In the genomic region with DNA sequence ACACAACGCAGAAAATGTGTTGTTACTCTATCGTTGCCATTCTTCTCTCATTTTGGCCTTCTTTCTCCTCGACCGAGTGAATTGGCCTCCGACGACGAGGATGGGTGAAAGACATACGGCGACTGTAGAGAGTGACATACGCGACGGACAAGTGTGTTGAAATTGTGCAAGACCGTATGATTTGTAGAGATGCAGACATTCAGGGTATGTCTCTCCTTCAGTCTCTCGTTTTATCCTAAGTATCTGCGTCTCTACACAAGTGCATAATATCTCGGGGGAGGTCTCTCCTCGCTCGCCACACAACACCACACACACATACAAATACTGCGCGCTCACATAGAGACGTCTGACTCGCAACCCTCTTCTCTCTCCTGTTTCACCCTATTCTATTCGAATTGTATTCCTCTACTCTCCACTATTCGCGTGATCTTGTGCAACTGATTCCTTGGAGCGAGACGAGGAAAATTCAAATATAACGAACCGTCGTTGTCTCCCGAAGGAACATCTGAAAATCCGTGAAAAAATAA, we compare ENCODE assay signal across 3 worm cellular contexts.
TF ChIP-seq lines count a peak whose summit lies in the region.

A gene (plus strand): TSS at position 311 of the 527 bp plus-strand sequence.

TF ChIP-seq in whole organism, L2 larva, 48 proteins besides CTCF, POLR2A, EP300 and RAD21 (continued from another document):
- TF ChIP-seq nhr-23 (tag; optimal IDR thresholded peaks at IDR 0.05; lab: Kevin White, UChicago) (no peak), crh-2 (tag; optimal IDR thresholded peaks at IDR 0.05; lab: Kevin White, UChicago) (peak; percentile 83), nhr-237 (tag; optimal IDR thresholded peaks at IDR 0.05; lab: Kevin White, UChicago) (no peak), snpc-4 (tag; optimal IDR thresholded peaks at IDR 0.05; lab: Kevin White, UChicago) (peak; percentile 66), lin-11 (tag; optimal IDR thresholded peaks at IDR 0.05; lab: Kevin White, UChicago) (peak; percentile 43), sem-4 (tag; optimal IDR thresholded peaks at IDR 0.05; lab: Kevin White, UChicago) (peak; percentile 65), peb-1 (tag; optimal IDR thresholded peaks at IDR 0.05; lab: Kevin White, UChicago) (no peak), skn-1 (tag; optimal IDR thresholded peaks at IDR 0.05; lab: Kevin White, UChicago) (no peak), Y55F3AM.14 (GFP tag; optimal IDR thresholded peaks at IDR 0.05; lab: Kevin White, UChicago) (peak; percentile 67), aly-2 (tag; optimal IDR thresholded peaks at IDR 0.05; lab: Kevin White, UChicago) (no peak), mab-5 (tag; optimal IDR thresholded peaks at IDR 0.05; lab: Kevin White, UChicago) (peak; percentile 43), nhr-6 (tag; optimal IDR thresholded peaks at IDR 0.05; lab: Kevin White, UChicago) (peak; percentile 87), nhr-25 (tag; optimal IDR thresholded peaks at IDR 0.05; lab: Kevin White, UChicago) (peak; percentile 83), nhr-12 (tag; optimal IDR thresholded peaks at IDR 0.05; lab: Kevin White, UChicago) (no peak), gmeb-1 (tag; optimal IDR thresholded peaks at IDR 0.05; lab: Kevin White, UChicago) (peak; percentile 60), elt-3 (tag; optimal IDR thresholded peaks at IDR 0.05; lab: Kevin White, UChicago) (no peak), ztf-11 (tag; optimal IDR thresholded peaks at IDR 0.05; lab: Kevin White, UChicago) (no peak), alr-1 (tag; optimal IDR thresholded peaks at IDR 0.05; lab: Kevin White, UChicago) (peak; percentile 35), ztf-1 (GFP tag; conservative IDR thresholded peaks at IDR 0.05; lab: Robert Waterston, UW) (no peak), nhr-77 (tag; optimal IDR thresholded peaks at IDR 0.05; lab: Kevin White, UChicago) (no peak), C34F6.9 (tag; optimal IDR thresholded peaks at IDR 0.05; lab: Kevin White, UChicago) (peak; percentile 83), lin-13 (GFP tag; optimal IDR thresholded peaks at IDR 0.05; lab: Kevin White, UChicago) (peak; percentile 54), sma-9 (GFP tag; optimal IDR thresholded peaks at IDR 0.05; lab: Kevin White, UChicago) (peak; percentile 92), sma-9 (tag; optimal IDR thresholded peaks at IDR 0.05; lab: Kevin White, UChicago) (no peak), mbf-1 (tag; optimal IDR thresholded peaks at IDR 0.05; lab: Kevin White, UChicago) (no peak), dmd-4 (tag; optimal IDR thresholded peaks at IDR 0.05; lab: Kevin White, UChicago) (peak; percentile 55), elt-1 (tag; optimal IDR thresholded peaks at IDR 0.05; lab: Kevin White, UChicago) (no peak), ZK546.5 (tag; optimal IDR thresholded peaks at IDR 0.05; lab: Kevin White, UChicago) (peak; percentile 5)
TF ChIP-seq in whole organism, L2 larva: peak in this region for 29.

TF ChIP-seq in whole organism, L4 larva, 104 proteins besides CTCF, POLR2A, EP300 and RAD21 (continued from another document and continues in another):
- TF ChIP-seq vab-7 (GFP tag; IDR thresholded peaks at IDR 0.05; lab: Robert Waterston, UW) (no peak), dpl-1 (GFP tag; optimal IDR thresholded peaks at IDR 0.05; lab: Kevin White, UChicago) (peak; percentile 62), arid-1 (GFP tag; conservative IDR thresholded peaks at IDR 0.05; lab: Robert Waterston, UW) (peak; percentile 77), jun-1 (tag; optimal IDR thresholded peaks at IDR 0.05; lab: Kevin White, UChicago) (peak; percentile 60), Y5F2A.4 (GFP tag; optimal IDR thresholded peaks at IDR 0.05; lab: Kevin White, UChicago) (no peak), saeg-2 (GFP tag; IDR thresholded peaks at IDR 0.05; lab: Robert Waterston, UW) (no peak), ztf-7 (tag; optimal IDR thresholded peaks at IDR 0.05; lab: Kevin White, UChicago) (peak; percentile 16), nhr-10 (tag; optimal IDR thresholded peaks at IDR 0.05; lab: Kevin White, UChicago) (peak; percentile 75), R02D3.7 (tag; optimal IDR thresholded peaks at IDR 0.05; lab: Kevin White, UChicago) (no peak), duxl-1 (tag; optimal IDR thresholded peaks at IDR 0.05; lab: Kevin White, UChicago; ENCODE audit: poor library complexity) (no peak), unc-39 (tag; optimal IDR thresholded peaks at IDR 0.05; lab: Kevin White, UChicago) (no peak), tra-1 (GFP tag; IDR thresholded peaks at IDR 0.05; lab: Robert Waterston, UW) (0 out of 2 replicates have a peak, but pooled peaks have one; percentile 58), mdt-29 (GFP tag; IDR thresholded peaks at IDR 0.05; lab: Robert Waterston, UW) (no peak), daf-8 (GFP tag; IDR thresholded peaks at IDR 0.05; lab: Robert Waterston, UW) (no peak), dmd-6 (GFP tag; IDR thresholded peaks at IDR 0.05; lab: Robert Waterston, UW) (peak; percentile 66), ceh-32 (tag; optimal IDR thresholded peaks at IDR 0.05; lab: Kevin White, UChicago; ENCODE audit: poor library complexity) (no peak), lin-38 (GFP tag; IDR thresholded peaks at IDR 0.05; lab: Robert Waterston, UW) (peak; percentile 52), lin-13 (GFP tag; optimal IDR thresholded peaks at IDR 0.05; lab: Kevin White, UChicago) (peak; percentile 56), aha-1 (tag; lab: Kevin White, UChicago) (peak; percentile 91), mdl-1 (tag; optimal IDR thresholded peaks at IDR 0.05; lab: Kevin White, UChicago) (peak; percentile 83 to 87), dmd-8 (GFP tag; IDR thresholded peaks at IDR 0.05; lab: Robert Waterston, UW) (peak; percentile 64; the same call in 1 of the 2 replicates), lin-15B (tag; optimal IDR thresholded peaks at IDR 0.05; lab: Kevin White, UChicago) (no peak), nhr-102 (tag; optimal IDR thresholded peaks at IDR 0.05; lab: Kevin White, UChicago) (peak; percentile 43), zfp-3 (GFP tag; conservative IDR thresholded peaks at IDR 0.05; lab: Robert Waterston, UW) (peak; percentile 70; the same call in 1 of the 2 replicates), Y105C5A.15 (GFP tag; IDR thresholded peaks at IDR 0.05; lab: Robert Waterston, UW) (no peak), snpc-4 (tag; optimal IDR thresholded peaks at IDR 0.05; lab: Kevin White, UChicago) (no peak), fkh-10 (GFP tag; optimal IDR thresholded peaks at IDR 0.05; lab: Kevin White, UChicago) (peak; percentile 16), fos-1 (tag; optimal IDR thresholded peaks at IDR 0.05; lab: Kevin White, UChicago) (no peak), F49E8.2 (tag; optimal IDR thresholded peaks at IDR 0.05; lab: Kevin White, UChicago; ENCODE audit: borderline replicate concordance) (no peak), ceh-82 (tag; optimal IDR thresholded peaks at IDR 0.05; lab: Kevin White, UChicago) (no peak), snpc-1.2 (GFP tag; IDR thresholded peaks at IDR 0.05; lab: Robert Waterston, UW) (no peak), mep-1 (tag; optimal IDR thresholded peaks at IDR 0.05; lab: Kevin White, UChicago) (peak; percentile 84), Y75B8A.6 (GFP tag; IDR thresholded peaks at IDR 0.05; lab: Robert Waterston, UW) (no peak), ztf-11 (tag; optimal IDR thresholded peaks at IDR 0.05; lab: Kevin White, UChicago) (no peak), ceh-28 (tag; optimal IDR thresholded peaks at IDR 0.05; lab: Kevin White, UChicago) (no peak), skn-1 (tag; optimal IDR thresholded peaks at IDR 0.05; lab: Kevin White, UChicago) (no peak), hlh-11 (tag; optimal IDR thresholded peaks at IDR 0.05; lab: Kevin White, UChicago) (peak; percentile 97), zip-2 (tag; optimal IDR thresholded peaks at IDR 0.05; lab: Kevin White, UChicago) (no peak), ama-1 (optimal IDR thresholded peaks at IDR 0.05; lab: Kevin White, UChicago) (peak; percentile 67), unc-130 (GFP tag; optimal IDR thresholded peaks at IDR 0.05; lab: Kevin White, UChicago) (no peak), hmg-1.1 (GFP tag; IDR thresholded peaks at IDR 0.05; lab: Robert Waterston, UW) (peak; percentile 92), rbr-2 (tag; optimal IDR thresholded peaks at IDR 0.05; lab: Kevin White, UChicago) (peak; percentile 92), T20F7.1 (GFP tag; optimal IDR thresholded peaks at IDR 0.05; lab: Kevin White, UChicago) (peak; percentile 59), madf-9 (GFP tag; conservative IDR thresholded peaks at IDR 0.05; lab: Robert Waterston, UW) (0 out of 2 replicates have a peak, but pooled peaks have one; percentile 40), spr-1 (tag; optimal IDR thresholded peaks at IDR 0.05; lab: Kevin White, UChicago) (peak; percentile 70), egl-27 (tag; optimal IDR thresholded peaks at IDR 0.05; lab: Kevin White, UChicago) (no peak), nhr-11 (tag; optimal IDR thresholded peaks at IDR 0.05; lab: Kevin White, UChicago) (peak; percentile 77), cey-2 (tag; optimal IDR thresholded peaks at IDR 0.05; lab: Kevin White, UChicago; ENCODE audit: borderline replicate concordance, insufficient read depth) (no peak), ZK546.5 (tag; optimal IDR thresholded peaks at IDR 0.05; lab: Kevin White, UChicago) (no peak), zip-11 (GFP tag; IDR thresholded peaks at IDR 0.05; lab: Robert Waterston, UW) (no peak), nhr-77 (tag; optimal IDR thresholded peaks at IDR 0.05; lab: Kevin White, UChicago) (peak; percentile 47)

TF ChIP-seq in whole organism, late embryonic, 69 proteins besides CTCF, POLR2A, EP300 and RAD21 (continued from another document):
- TF ChIP-seq unc-55 (GFP tag; optimal IDR thresholded peaks at IDR 0.05; lab: Kevin White, UChicago): peak; percentile 79
- no peak for TF ChIP-seq pat-9 (tag; optimal IDR thresholded peaks at IDR 0.05; lab: Kevin White, UChicago)
- no peak for TF ChIP-seq C38D4.7 (GFP tag; optimal IDR thresholded peaks at IDR 0.05; lab: Kevin White, UChicago)
- peak; percentile 79 for TF ChIP-seq ceh-31 (tag; optimal IDR thresholded peaks at IDR 0.05; lab: Kevin White, UChicago)
- no peak for TF ChIP-seq odd-2 (tag; optimal IDR thresholded peaks at IDR 0.05; lab: Kevin White, UChicago)
- peak; percentile 74 for TF ChIP-seq hlh-30 (tag; optimal IDR thresholded peaks at IDR 0.05; lab: Kevin White, UChicago; ENCODE audit: insufficient read depth)
- TF ChIP-seq che-1 (tag; optimal IDR thresholded peaks at IDR 0.05; lab: Kevin White, UChicago): no peak
- TF ChIP-seq rnt-1 (tag; optimal IDR thresholded peaks at IDR 0.05; lab: Kevin White, UChicago): peak; percentile 48
- TF ChIP-seq unc-86 (tag; optimal IDR thresholded peaks at IDR 0.05; lab: Kevin White, UChicago): no peak
- TF ChIP-seq hlh-15 (tag; optimal IDR thresholded peaks at IDR 0.05; lab: Kevin White, UChicago): no peak
- no peak for TF ChIP-seq mec-3 (tag; optimal IDR thresholded peaks at IDR 0.05; lab: Kevin White, UChicago; ENCODE audit: borderline replicate concordance)
- TF ChIP-seq eyg-1 (tag; optimal IDR thresholded peaks at IDR 0.05; lab: Kevin White, UChicago): no peak
- no peak for TF ChIP-seq ceh-24 (tag; optimal IDR thresholded peaks at IDR 0.05; lab: Kevin White, UChicago)
- TF ChIP-seq pros-1 (tag; optimal IDR thresholded peaks at IDR 0.05; lab: Kevin White, UChicago): peak; percentile 79
- TF ChIP-seq dmd-4 (tag; optimal IDR thresholded peaks at IDR 0.05; lab: Kevin White, UChicago; ENCODE audit: borderline replicate concordance): no peak
- TF ChIP-seq madf-2 (tag; optimal IDR thresholded peaks at IDR 0.05; lab: Kevin White, UChicago): peak; percentile 54
- TF ChIP-seq tbx-7 (tag; optimal IDR thresholded peaks at IDR 0.05; lab: Kevin White, UChicago): no peak
- TF ChIP-seq ref-2 (tag; optimal IDR thresholded peaks at IDR 0.05; lab: Kevin White, UChicago): peak; percentile 70
TF ChIP-seq in whole organism, late embryonic: peak in this region for 17.
